Worm (Caenorhabditis elegans): Measurements from ENCODE around the gene sgn-1.
A peak's percentile ranks its signal among the peaks of the same experiment; 100 is the strongest.

sgn-1 gene

ce11 chrII:8750056-8750455, 33.4 kb downstream of the sgn-1 start:
- TF ChIP-seq attf-3 (GFP tag; conservative IDR thresholded peaks at IDR 0.05) (no peak), nhr-27 (tag; optimal IDR thresholded peaks at IDR 0.05) (no peak), mes-4 (tag; optimal IDR thresholded peaks at IDR 0.05) (no peak), F23B12.7 (tag; optimal IDR thresholded peaks at IDR 0.05; ENCODE audit: insufficient read depth) (no peak), ets-4 (GFP tag; optimal IDR thresholded peaks at IDR 0.05) (no peak), ztf-25 (GFP tag; IDR thresholded peaks at IDR 0.05) (no peak)

- TF ChIP-seq nhr-120 (GFP tag; IDR thresholded peaks at IDR 0.05) (no peak), unc-130 (GFP tag; optimal IDR thresholded peaks at IDR 0.05) (no peak), madf-10 (tag; optimal IDR thresholded peaks at IDR 0.05) (no peak), snpc-1.1 (tag; optimal IDR thresholded peaks at IDR 0.05; ENCODE audit: insufficient read depth) (no peak), C17E4.6 (GFP tag; IDR thresholded peaks at IDR 0.05) (no peak), ekl-4 (GFP tag; IDR thresholded peaks at IDR 0.05) (no peak), ztf-28 (GFP tag; IDR thresholded peaks at IDR 0.05) (no peak), snpc-1.3 (tag; optimal IDR thresholded peaks at IDR 0.05; ENCODE audit: insufficient read depth) (no peak), pha-4 (tag; optimal IDR thresholded peaks at IDR 0.05) (no peak), Y53F4B.3 (GFP tag; IDR thresholded peaks at IDR 0.05) (no peak), ztf-3 (GFP tag; optimal IDR thresholded peaks at IDR 0.05) (no peak), attf-6 (GFP tag; IDR thresholded peaks at IDR 0.05) (no peak), cebp-1 (GFP tag; IDR thresholded peaks at IDR 0.05) (no peak), cebp-1 (tag; optimal IDR thresholded peaks at IDR 0.05) (no peak), ceh-100 (GFP tag; IDR thresholded peaks at IDR 0.05) (no peak), ZK185.1 (tag; optimal IDR thresholded peaks at IDR 0.05; ENCODE audit: poor library complexity, severe bottlenecking) (no peak), B0035.1 (tag; optimal IDR thresholded peaks at IDR 0.05) (no peak), dpff-1 (tag; optimal IDR thresholded peaks at IDR 0.05) (no peak), ets-4 (GFP tag; optimal IDR thresholded peaks at IDR 0.05) (no peak)
These were observed 34.4 kb downstream of the sgn-1 start for ce11 chrII:8749084-8749483.

ce11 chrII:8748638-8749037, 34.8 kb downstream of the sgn-1 start:
- TF ChIP-seq lsl-1 (GFP tag; optimal IDR thresholded peaks at IDR 0.05) (no peak), unc-130 (GFP tag; optimal IDR thresholded peaks at IDR 0.05) (no peak), T07F8.4 (tag; optimal IDR thresholded peaks at IDR 0.05) (no peak), Y67H2A.10 (GFP tag; conservative IDR thresholded peaks at IDR 0.05) (no peak), B0336.3 (GFP tag; IDR thresholded peaks at IDR 0.05) (no peak), somi-1 (GFP tag; optimal IDR thresholded peaks at IDR 0.05) (no peak), snpc-1.3 (tag; optimal IDR thresholded peaks at IDR 0.05; ENCODE audit: insufficient read depth) (no peak), B0261.1 (tag; optimal IDR thresholded peaks at IDR 0.05) (no peak), die-1 (tag; optimal IDR thresholded peaks at IDR 0.05) (no peak), cebp-2 (GFP tag; IDR thresholded peaks at IDR 0.05) (no peak), ztf-22 (GFP tag; optimal IDR thresholded peaks at IDR 0.05) (no peak), ekl-4 (GFP tag; IDR thresholded peaks at IDR 0.05) (no peak)

ce11 chrII:8747939-8748352, 35.5 kb downstream of the sgn-1 start:
- TF ChIP-seq ama-1 (optimal IDR thresholded peaks at IDR 0.05) (no peak), ama-1 (GFP tag; optimal IDR thresholded peaks at IDR 0.05) (peak in 1 of 2 experiments; percentile 22), cebp-1 (GFP tag; IDR thresholded peaks at IDR 0.05) (peak; percentile 50; the same call in 1 of the 2 replicates), cebp-1 (tag; optimal IDR thresholded peaks at IDR 0.05) (peak; percentile 27), ztf-28 (GFP tag; IDR thresholded peaks at IDR 0.05) (0 out of 2 replicates have a peak, but pooled peaks have one; percentile 25), sea-2 (GFP tag; IDR thresholded peaks at IDR 0.05) (no peak), F57A8.1 (GFP tag; optimal IDR thresholded peaks at IDR 0.05) (no peak), ztf-25 (GFP tag; IDR thresholded peaks at IDR 0.05) (no peak), nfya-1 (tag; optimal IDR thresholded peaks at IDR 0.05; ENCODE audit: borderline replicate concordance, insufficient read depth) (no peak), dox-1 (GFP tag; IDR thresholded peaks at IDR 0.05) (peak; percentile 10; the same call in 1 of the 2 replicates), K12H6.12 (tag; optimal IDR thresholded peaks at IDR 0.05) (no peak), ZK185.1 (tag; optimal IDR thresholded peaks at IDR 0.05; ENCODE audit: poor library complexity, severe bottlenecking) (peak; percentile 49), Y56A3A.18 (GFP tag; IDR thresholded peaks at IDR 0.05) (no peak), tbx-9 (tag; optimal IDR thresholded peaks at IDR 0.05; ENCODE audit: borderline replicate concordance) (peak; percentile 58), F52B5.7 (tag; optimal IDR thresholded peaks at IDR 0.05) (peak; percentile 4), sptf-2 (GFP tag; optimal IDR thresholded peaks at IDR 0.05) (no peak), zfh-2 (GFP tag; conservative IDR thresholded peaks at IDR 0.05) (peak; percentile 73)
